Fruit fly (Drosophila melanogaster) whole organism, embryonic: ENCODE results near the gene fmt.

Experiments
- Ada2b ChIP-seq: fragments of 200-800 bp; sonication (Bioruptor generic); IDR thresholded peaks from 2 replicates; pipeline ENCODE4 v1.3.6; 2022; ENCODE audit warnings: missing biosample characterization, missing genetic modification characterization
- Atf6 ChIP-seq: fragments of 200-800 bp; sonication (Bioruptor generic); IDR thresholded peaks from 2 replicates; pipeline ENCODE4 v1.3.6; 2022; ENCODE audit warnings: missing biosample characterization, missing genetic modification characterization
- CG11398 ChIP-seq: fragments of 200-800 bp; sonication (Bioruptor generic); optimal IDR thresholded peaks from 2 replicates; lab custom pipeline; 2016; ENCODE audit warnings: missing biosample characterization, missing genetic modification characterization
- CG11695 ChIP-seq: fragments of 200-800 bp; sonication (Bioruptor generic); IDR thresholded peaks from 3 replicates; pipeline ENCODE4 v1.3.6; 2022; ENCODE audit warnings: missing biosample characterization, missing genetic modification characterization
- CG12219 ChIP-seq: fragments of 200-800 bp; sonication (Bioruptor generic); optimal IDR thresholded peaks from 3 replicates; lab custom pipeline; 2018; ENCODE audit warnings: missing biosample characterization, mild to moderate bottlenecking, missing genetic modification characterization
- CG12744 ChIP-seq: fragments of 200-800 bp; sonication (Bioruptor generic); optimal IDR thresholded peaks from 2 replicates; lab custom pipeline; 2016; ENCODE audit warnings: missing biosample characterization, missing genetic modification characterization
- CG14014 ChIP-seq: fragments of 200-800 bp; sonication (Bioruptor generic); IDR thresholded peaks from 2 replicates; pipeline ENCODE4 v1.3.6; 2022; ENCODE audit warnings: missing biosample characterization, missing genetic modification characterization
- CG14050 ChIP-seq: fragments of 200-800 bp; sonication (Bioruptor generic); IDR thresholded peaks from 3 replicates; pipeline ENCODE4 v1.3.6; 2022; ENCODE audit warnings: missing biosample characterization, missing genetic modification characterization
- CG14667 ChIP-seq: fragments of 200-800 bp; sonication (Bioruptor generic); IDR thresholded peaks from 2 replicates; pipeline ENCODE4 v1.3.6; 2022; ENCODE audit warnings: missing biosample characterization, missing genetic modification characterization
- CG16813 ChIP-seq: fragments of 200-800 bp; sonication (Bioruptor generic); IDR thresholded peaks from 3 replicates; pipeline ENCODE4 v1.3.6; 2022; ENCODE audit warnings: missing biosample characterization, missing genetic modification characterization; ENCODE audit not compliant: partially characterized antibody
- CG17568 ChIP-seq: fragments of 200-800 bp; sonication (Bioruptor generic); optimal IDR thresholded peaks from 2 replicates; lab custom pipeline; 2018; ENCODE audit warnings: missing biosample characterization, mild to moderate bottlenecking, missing genetic modification characterization, moderate library complexity
- CG2712 ChIP-seq: fragments of 200-800 bp; optimal IDR thresholded peaks from 3 replicates; lab custom pipeline; 2019; ENCODE audit warnings: missing biosample characterization, mild to moderate bottlenecking, missing genetic modification characterization, moderate library complexity
- CG31224 ChIP-seq: fragments of 200-800 bp; sonication (Bioruptor generic); IDR thresholded peaks from 2 replicates; pipeline ENCODE4 v1.3.6; 2022; ENCODE audit warnings: missing biosample characterization, missing genetic modification characterization
- CG34376 ChIP-seq: fragments of 200-800 bp; sonication (Bioruptor generic); optimal IDR thresholded peaks from 2 replicates; lab custom pipeline; 2018; ENCODE audit warnings: missing biosample characterization, mild to moderate bottlenecking, missing genetic modification characterization
- CG3726 ChIP-seq: fragments of 200-800 bp; sonication (Bioruptor generic); IDR thresholded peaks from 3 replicates; pipeline ENCODE4, ENCODE4 v1.3.6; 2022; ENCODE audit warnings: missing biosample characterization, missing genetic modification characterization
- CG7271 ChIP-seq: fragments of 200-800 bp; sonication (Bioruptor generic); optimal IDR thresholded peaks from 2 replicates; lab custom pipeline; 2018; ENCODE audit warnings: missing biosample characterization, mild to moderate bottlenecking, missing genetic modification characterization, moderate library complexity
- CG7786 ChIP-seq: fragments of 200-800 bp; sonication (Bioruptor generic); optimal IDR thresholded peaks from 2 replicates; lab custom pipeline; 2016; ENCODE audit warnings: missing biosample characterization, missing genetic modification characterization
- CG7839 ChIP-seq: fragments of 200-800 bp; sonication (Bioruptor generic); optimal IDR thresholded peaks from 3 replicates; lab custom pipeline; 2018; ENCODE audit warnings: missing biosample characterization, mild to moderate bottlenecking, missing genetic modification characterization, moderate library complexity
- CG9215 ChIP-seq: fragments of 200-800 bp; sonication (Bioruptor generic); IDR thresholded peaks from 2 replicates; pipeline ENCODE4 v1.3.6; 2022; ENCODE audit warnings: missing biosample characterization, missing genetic modification characterization
- D ChIP-seq, 2 experiments: fragments of 200-800 bp in 1 of 2; fragments of >200 bp in 1 of 2; sonication (Bioruptor generic) in 1 of 2; optimal IDR thresholded peaks; 2 replicates in 1 of 2; 3 replicates in 1 of 2; lab custom pipeline; 2017; ENCODE audit warnings: mild to moderate bottlenecking in 1 of 2, missing biosample characterization in 1 of 2, missing genetic modification characterization in 1 of 2, missing genetic modification reagents in 1 of 2
- Dip2 ChIP-seq: fragments of 200-800 bp; sonication (Bioruptor generic); IDR thresholded peaks from 2 replicates; pipeline ENCODE4 v1.3.6; 2022; ENCODE audit warnings: missing biosample characterization, missing genetic modification characterization
- Doc3 ChIP-seq: fragments of 200-800 bp; sonication (Bioruptor generic); IDR thresholded peaks from 3 replicates; pipeline ENCODE4 v1.3.6; 2022; ENCODE audit warnings: missing biosample characterization, missing genetic modification characterization; ENCODE audit not compliant: partially characterized antibody
- Fer2 ChIP-seq: fragments of 200-800 bp; sonication (Bioruptor generic); optimal IDR thresholded peaks from 2 replicates; lab custom pipeline; 2018; ENCODE audit warnings: missing biosample characterization, mild to moderate bottlenecking, missing genetic modification characterization, moderate library complexity
- HLH54F ChIP-seq: fragments of 200-800 bp; sonication (Bioruptor generic); optimal IDR thresholded peaks from 3 replicates; lab custom pipeline; 2016; ENCODE audit warnings: missing biosample characterization, missing genetic modification characterization
- HLHmδ ChIP-seq: fragments of 200-800 bp; sonication (Bioruptor generic); optimal IDR thresholded peaks from 2 replicates; lab custom pipeline; 2018; ENCODE audit warnings: missing biosample characterization, mild to moderate bottlenecking, missing genetic modification characterization, moderate library complexity
- Hr39 ChIP-seq: fragments of >200 bp; optimal IDR thresholded peaks from 2 replicates; lab custom pipeline; 2017
- Hr51 ChIP-seq, 2 experiments: fragments of 200-800 bp; sonication (Bioruptor generic); optimal IDR thresholded peaks; 2 replicates in 1 of 2; 3 replicates in 1 of 2; lab custom pipeline; 2016 to 2018; ENCODE audit warnings: missing biosample characterization in 2 of 2, missing genetic modification characterization in 2 of 2, mild to moderate bottlenecking in 1 of 2, moderate library complexity in 1 of 2
- Jarid2 ChIP-seq: fragments of 200-800 bp; sonication (Bioruptor generic); optimal IDR thresholded peaks from 3 replicates; lab custom pipeline; 2017; ENCODE audit warnings: mild to moderate bottlenecking, missing biosample characterization, missing genetic modification reagents, missing genetic modification characterization
- Lim3 ChIP-seq: fragments of 200-800 bp; sonication (Bioruptor generic); IDR thresholded peaks from 2 replicates; pipeline ENCODE4 v1.3.6; 2022; ENCODE audit warnings: missing biosample characterization, missing genetic modification characterization
- Meics ChIP-seq: fragments of 200-800 bp; sonication (Bioruptor generic); optimal IDR thresholded peaks from 2 replicates; lab custom pipeline; 2017; ENCODE audit warnings: missing biosample characterization, mild to moderate bottlenecking, missing genetic modification characterization
- Ravus ChIP-seq: fragments of 200-800 bp; sonication (Bioruptor generic); IDR thresholded peaks from 2 replicates; pipeline ENCODE4 v1.3.6; 2022; ENCODE audit warnings: missing biosample characterization, missing genetic modification characterization
- amos ChIP-seq: fragments of 200-800 bp; sonication (Bioruptor generic); IDR thresholded peaks from 2 replicates; pipeline ENCODE4 v1.3.6; 2022; ENCODE audit warnings: missing biosample characterization, missing genetic modification characterization; ENCODE audit not compliant: partially characterized antibody
- ash1 ChIP-seq: fragments of 200-800 bp; sonication (Bioruptor generic); optimal IDR thresholded peaks from 2 replicates; lab custom pipeline; 2018; ENCODE audit warnings: missing biosample characterization, mild to moderate bottlenecking, missing genetic modification characterization
- bbx ChIP-seq: fragments of 200-800 bp; sonication (Bioruptor generic); IDR thresholded peaks from 2 replicates; pipeline ENCODE4 v1.3.6; 2022; ENCODE audit warnings: missing biosample characterization, missing genetic modification characterization; ENCODE audit not compliant: partially characterized antibody
- bcd ChIP-seq: fragments of 200-800 bp; sonication (Bioruptor generic); optimal IDR thresholded peaks from 2 replicates; lab custom pipeline; 2017; ENCODE audit warnings: missing biosample characterization, mild to moderate bottlenecking, missing genetic modification characterization
- bowl ChIP-seq: fragments of 200-800 bp; sonication (Bioruptor generic); IDR thresholded peaks from 2 replicates; pipeline ENCODE4 v1.3.6; 2022; ENCODE audit warnings: missing biosample characterization, missing genetic modification characterization
- btn ChIP-seq: fragments of 200-800 bp; sonication (Bioruptor generic); optimal IDR thresholded peaks from 2 replicates; lab custom pipeline; 2016; ENCODE audit warnings: missing biosample characterization, missing genetic modification characterization
- caup ChIP-seq: fragments of 200-800 bp; sonication (Bioruptor generic); optimal IDR thresholded peaks from 3 replicates; lab custom pipeline; 2017; ENCODE audit warnings: missing biosample characterization, mild to moderate bottlenecking, missing genetic modification characterization, moderate library complexity; ENCODE audit not compliant: severe bottlenecking
- en ChIP-seq: fragments of 200-800 bp; sonication (Bioruptor generic); optimal IDR thresholded peaks from 2 replicates; lab custom pipeline; 2016; ENCODE audit warnings: missing biosample characterization, missing genetic modification characterization
- ftz-f1 ChIP-seq: fragments of 200-800 bp; sonication (Bioruptor generic); optimal IDR thresholded peaks from 2 replicates; lab custom pipeline; 2016; ENCODE audit warnings: missing biosample characterization, missing genetic modification characterization
- grn ChIP-seq: fragments of 200-800 bp; sonication (Bioruptor generic); optimal IDR thresholded peaks from 3 replicates; lab custom pipeline; 2017; ENCODE audit warnings: missing biosample characterization, missing genetic modification characterization
- jigr1 ChIP-seq: fragments of 200-800 bp; sonication (Bioruptor generic); IDR thresholded peaks from 3 replicates; pipeline ENCODE4 v1.3.6; 2022; ENCODE audit warnings: missing biosample characterization, missing genetic modification characterization
- kah ChIP-seq: fragments of 200-800 bp; sonication (Bioruptor generic); optimal IDR thresholded peaks from 2 replicates; lab custom pipeline; 2018; ENCODE audit warnings: missing biosample characterization, mild to moderate bottlenecking, missing genetic modification characterization
- onecut ChIP-seq: fragments of 200-800 bp; sonication (Bioruptor generic); IDR thresholded peaks from 2 replicates; pipeline ENCODE4 v1.3.6; 2022; ENCODE audit warnings: missing biosample characterization, missing genetic modification characterization
- otp ChIP-seq: fragments of 200-800 bp; sonication (Bioruptor generic); IDR thresholded peaks from 3 replicates; pipeline ENCODE4, ENCODE4 v1.3.6; 2022; ENCODE audit warnings: missing biosample characterization, missing genetic modification characterization
- repo ChIP-seq: fragments of 200-800 bp; sonication (Bioruptor generic); optimal IDR thresholded peaks from 2 replicates; lab custom pipeline; 2016; ENCODE audit warnings: missing biosample characterization, missing genetic modification characterization
- run ChIP-seq: fragments of 200-800 bp; sonication (Bioruptor generic); optimal IDR thresholded peaks from 3 replicates; lab custom pipeline; 2018; ENCODE audit warnings: missing biosample characterization, mild to moderate bottlenecking, missing genetic modification characterization
- sens-2 ChIP-seq: fragments of 200-800 bp; sonication (Bioruptor generic); IDR thresholded peaks from 2 replicates; pipeline ENCODE4 v1.3.6; 2022; ENCODE audit warnings: missing biosample characterization, missing genetic modification characterization
- twi ChIP-seq: fragments of 200-800 bp; optimal IDR thresholded peaks from 2 replicates; lab custom pipeline; 2019; ENCODE audit warnings: missing biosample characterization, mild to moderate bottlenecking, missing genetic modification characterization, moderate library complexity
- z ChIP-seq: fragments of 200-800 bp; sonication (Bioruptor generic); IDR thresholded peaks from 3 replicates; pipeline ENCODE4 v1.3.6; 2022; ENCODE audit warnings: missing biosample characterization, missing genetic modification characterization

The fmt gene

dm6 chr3L:6217806-6218205 is 44.1 kb upstream of the fmt start, which contains the start of gene LanA (continued):
- TF ChIP-seq HLH54F (GFP tag; lab: Kevin White, UChicago) (no peak), CG7786 (GFP tag; lab: Kevin White, UChicago) (peak; percentile 4), CG7839 (no peak), CG14667 (GFP tag; lab: Robert Waterston, UW) (no peak), Hr39 (no peak), Jarid2 (GFP tag; lab: Kevin White, UChicago) (peak; percentile 77), CG34376 (GFP tag; lab: Kevin White, UChicago) (peak; percentile 61), Lim3 (GFP tag; lab: Robert Waterston, UW) (no peak), CG12219 (GFP tag; lab: Kevin White, UChicago) (no peak), CG17568 (GFP tag; lab: Kevin White, UChicago) (peak; percentile 44), CG11695 (no peak), CG7271 (tag; lab: Kevin White, UChicago) (peak; percentile 31), Fer2 (tag; lab: Kevin White, UChicago) (no peak), z (GFP tag; lab: Robert Waterston, UW) (peak; percentile 28; the same call in 1 of the 3 replicates), btn (GFP tag; lab: Kevin White, UChicago) (no peak), caup (GFP tag; lab: Kevin White, UChicago) (peak; percentile 32), CG9215 (GFP tag; lab: Robert Waterston, UW) (no peak), ftz-f1 (GFP tag; lab: Kevin White, UChicago) (peak; percentile 2), twi (tag; lab: Kevin White, UChicago) (no peak), sens-2 (0 out of 2 replicates have a peak, but pooled peaks have one; percentile 31), CG12744 (GFP tag; lab: Kevin White, UChicago) (peak; percentile 31), otp (GFP tag; lab: Robert Waterston, UW) (peak; percentile 31; the same call in 1 of the 3 replicates), Doc3 (no peak), CG2712 (peak; percentile 20), amos (GFP tag; lab: Robert Waterston, UW) (peak; percentile 23; the same call in 1 of the 2 replicates), HLHmδ (GFP tag; lab: Kevin White, UChicago) (peak; percentile 75), bbx (GFP tag; lab: Robert Waterston, UW) (peak; percentile 61)

- TF ChIP-seq Hr51 (GFP tag; optimal IDR thresholded peaks at IDR 0.05; lab: Kevin White, UChicago) (peak in 1 of 2 experiments; percentile 71), D (optimal IDR thresholded peaks at IDR 0.05; lab: Kevin White, UChicago) (no peak), D (GFP tag; optimal IDR thresholded peaks at IDR 0.05; lab: Kevin White, UChicago) (peak; percentile 64), run (tag; lab: Kevin White, UChicago) (peak; percentile 24), CG16813 (no peak), CG9215 (GFP tag; lab: Robert Waterston, UW) (no peak), Atf6 (GFP tag; lab: Robert Waterston, UW) (no peak; the same call in 1 of the 2 replicates), CG14050 (GFP tag; lab: Robert Waterston, UW) (peak; percentile 37; the same call in 1 of the 3 replicates), jigr1 (no peak), CG11398 (GFP tag; lab: Kevin White, UChicago) (no peak), bowl (GFP tag; lab: Robert Waterston, UW) (no peak), Ada2b (GFP tag; lab: Robert Waterston, UW) (peak; percentile 39; the same call in 1 of the 2 replicates), Ravus (GFP tag; lab: Robert Waterston, UW) (peak; percentile 12; the same call in 1 of the 2 replicates), CG3726 (peak; percentile 36; the same call in 1 of the 3 replicates), CG14014 (GFP tag; lab: Robert Waterston, UW) (peak; percentile 51; the same call in 1 of the 2 replicates), bcd (GFP tag; lab: Kevin White, UChicago) (peak; percentile 36), en (no peak), CG31224 (GFP tag; lab: Robert Waterston, UW) (no peak), Meics (no peak), repo (GFP tag; lab: Kevin White, UChicago) (no peak), ash1 (GFP tag; lab: Kevin White, UChicago) (no peak), Dip2 (GFP tag; lab: Robert Waterston, UW) (no peak), kah (peak; percentile 16), onecut (GFP tag; lab: Robert Waterston, UW) (peak; percentile 45), otp (GFP tag; lab: Robert Waterston, UW) (0 out of 3 replicates have a peak, but pooled peaks have one; percentile 16), grn (GFP tag; lab: Kevin White, UChicago) (no peak)
Measured at dm6 chr3L:6217212-6217611, 43.5 kb upstream of the fmt start.
